Fruit fly (Drosophila melanogaster): ENCODE results near the gene nmdyn-D6.

DNA sequence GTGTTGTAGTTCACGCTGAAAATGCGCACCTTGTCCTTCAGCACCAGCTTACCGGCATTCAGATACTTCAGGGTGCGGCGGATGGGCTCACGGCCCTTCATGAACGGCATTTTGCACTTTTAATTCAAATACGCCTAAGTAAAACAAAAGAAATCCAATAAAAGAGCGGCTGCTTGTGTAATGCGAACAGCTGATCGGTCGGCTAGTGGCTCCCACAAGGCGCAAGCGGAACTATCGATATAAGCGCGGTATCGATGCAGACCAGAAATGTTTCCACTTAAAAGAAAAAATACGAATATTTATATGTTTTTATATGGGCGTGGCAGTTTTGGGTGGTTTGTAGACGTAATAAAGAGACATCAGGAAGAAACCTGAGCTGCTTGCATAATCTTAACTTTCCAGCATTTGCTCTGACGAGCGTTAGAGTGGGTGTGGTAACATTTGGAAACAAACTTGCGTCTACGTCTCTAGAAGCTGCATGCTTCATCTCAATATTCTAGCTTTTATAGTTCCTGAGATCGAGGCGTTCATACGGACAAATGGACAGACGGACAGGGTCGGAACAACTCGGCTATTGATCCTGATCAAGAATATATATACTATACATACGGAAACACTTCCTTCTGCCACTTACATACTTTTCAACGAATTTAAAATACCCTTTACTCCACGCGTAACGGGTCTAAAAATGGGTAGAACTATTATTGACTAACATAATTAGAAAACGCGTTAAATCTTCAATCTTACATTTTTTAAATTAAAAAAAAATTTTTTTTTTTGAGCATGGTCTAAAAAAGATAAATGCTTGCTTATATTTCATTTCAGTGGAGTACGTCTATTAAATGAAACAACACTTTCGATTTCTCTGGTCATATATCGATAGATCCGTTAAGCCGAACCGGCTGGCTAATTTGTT, at the start of gene nmdyn-D6, which contains the start of gene mRpS25:
- no peak for TF ChIP-seq pan (optimal IDR thresholded peaks at IDR 0.05)
- TF ChIP-seq psq (optimal IDR thresholded peaks at IDR 0.05): no peak
- TF ChIP-seq Dll (optimal IDR thresholded peaks at IDR 0.05): no peak
- TF ChIP-seq usp (GFP tag; optimal IDR thresholded peaks at IDR 0.05): no peak

All from whole organism.